Worm (Caenorhabditis elegans) whole organism, young adult: ENCODE data around the gene gspd-1.
A peak's percentile ranks its signal among the peaks of the same experiment; 100 is the strongest.

ENCODE experiments used
- B0035.1 ChIP-seq: sonication (generic microtip); optimal IDR thresholded peaks from 2 replicates; lab custom pipeline; 2016; ENCODE audit warnings: missing genetic modification characterization, mild to moderate bottlenecking, missing compliant biosample characterization, missing genotype, missing genetic modification reagents
- B0336.3 ChIP-seq: fragments of 200-800 bp; sonication (Bioruptor generic); IDR thresholded peaks from 2 replicates; pipeline ENCODE4 v1.3.6; 2022; ENCODE audit warnings: missing genetic modification characterization, missing compliant biosample characterization
- C17E4.6 ChIP-seq: fragments of 200-800 bp; sonication (Bioruptor generic); IDR thresholded peaks from 2 replicates; pipeline ENCODE4 v1.3.6; 2022; ENCODE audit warnings: missing genetic modification reagents, missing genetic modification characterization, missing compliant biosample characterization
- D2030.7 ChIP-seq: fragments of 200-800 bp; sonication (Bioruptor generic); IDR thresholded peaks from 2 replicates; pipeline ENCODE4 v1.3.6; 2022; ENCODE audit warnings: missing genetic modification reagents, missing genetic modification characterization, missing compliant biosample characterization
- F39B2.1 ChIP-seq: fragments of 200-800 bp; sonication (Bioruptor generic); IDR thresholded peaks from 2 replicates; pipeline ENCODE4 v1.3.6; 2022; ENCODE audit warnings: missing genetic modification reagents, missing genetic modification characterization, missing compliant biosample characterization
- F49E8.2 ChIP-seq: sonication (generic microtip); optimal IDR thresholded peaks from 3 replicates; lab custom pipeline; 2017; ENCODE audit warnings: missing genetic modification characterization, mild to moderate bottlenecking, missing compliant biosample characterization, antibody characterized with exemption, moderate library complexity; ENCODE audit not compliant: insufficient read depth
- F57A8.1 ChIP-seq: fragments of 200-800 bp; sonication (Bioruptor generic); optimal IDR thresholded peaks from 2 replicates; lab custom pipeline; 2018; ENCODE audit warnings: mild to moderate bottlenecking, missing genetic modification characterization, moderate library complexity, missing compliant biosample characterization
- F57C9.4 ChIP-seq: sonication (generic microtip); optimal IDR thresholded peaks from 2 replicates; lab custom pipeline; 2017; ENCODE audit warnings: mild to moderate bottlenecking, missing genetic modification characterization, missing compliant biosample characterization
- T07F8.4 ChIP-seq: sonication (generic microtip); optimal IDR thresholded peaks from 2 replicates; lab custom pipeline; 2016; ENCODE audit warnings: mild to moderate bottlenecking, missing genetic modification characterization, moderate library complexity, missing compliant biosample characterization
- T26A5.8 ChIP-seq: sonication (generic microtip); optimal IDR thresholded peaks from 2 replicates; lab custom pipeline; 2016; ENCODE audit warnings: missing genetic modification characterization, missing compliant biosample characterization
- Y53F4B.3 ChIP-seq: fragments of 200-800 bp; sonication (Bioruptor generic); IDR thresholded peaks from 2 replicates; pipeline ENCODE4 v1.3.6; 2022; ENCODE audit warnings: missing genetic modification reagents, missing genetic modification characterization, missing compliant biosample characterization
- Y79H2A.3 ChIP-seq: fragments of 200-800 bp; sonication (Bioruptor generic); conservative IDR thresholded peaks from 2 replicates; pipeline ENCODE4 v1.3.6; 2022; ENCODE audit warnings: missing genetic modification reagents, missing genetic modification characterization, missing compliant biosample characterization
- Y95B8A.8 ChIP-seq: fragments of 200-800 bp; sonication (Bioruptor generic); IDR thresholded peaks from 2 replicates; pipeline ENCODE4 v1.3.6; 2022; ENCODE audit warnings: missing genetic modification reagents, missing genetic modification characterization, missing compliant biosample characterization
- akir-1 ChIP-seq: fragments of 200-800 bp; sonication (Bioruptor generic); optimal IDR thresholded peaks from 2 replicates; lab custom pipeline; 2018; ENCODE audit warnings: mild to moderate bottlenecking, missing genetic modification characterization, moderate library complexity, missing compliant biosample characterization
- aptf-3 ChIP-seq: fragments of 200-800 bp; sonication (Bioruptor generic); IDR thresholded peaks from 2 replicates; pipeline ENCODE4 v1.3.6; 2022; ENCODE audit warnings: missing genetic modification characterization, missing compliant biosample characterization
- attf-6 ChIP-seq: fragments of 200-800 bp; sonication (Bioruptor generic); IDR thresholded peaks from 2 replicates; pipeline ENCODE4 v1.3.6; 2022; ENCODE audit warnings: missing genetic modification reagents, missing genetic modification characterization, missing compliant biosample characterization
- ccch-3 ChIP-seq: fragments of 200-800 bp; sonication (Bioruptor generic); optimal IDR thresholded peaks from 2 replicates; lab custom pipeline; 2018; ENCODE audit warnings: mild to moderate bottlenecking, missing genetic modification characterization, missing compliant biosample characterization
- cebp-2 ChIP-seq: fragments of 200-800 bp; sonication (Bioruptor generic); IDR thresholded peaks from 2 replicates; pipeline ENCODE4 v1.3.6; 2022; ENCODE audit warnings: missing genetic modification characterization, missing compliant biosample characterization
- ceh-27 ChIP-seq: fragments of 200-800 bp; sonication (Bioruptor generic); optimal IDR thresholded peaks from 2 replicates; lab custom pipeline; 2018; ENCODE audit warnings: mild to moderate bottlenecking, missing genetic modification characterization, moderate library complexity, missing compliant biosample characterization
- ceh-58 ChIP-seq: fragments of 200-800 bp; sonication (Bioruptor generic); IDR thresholded peaks from 2 replicates; pipeline ENCODE4 v1.3.6; 2022; ENCODE audit warnings: missing genetic modification characterization, missing compliant biosample characterization
- ceh-91 ChIP-seq: fragments of 200-800 bp; sonication (Bioruptor generic); IDR thresholded peaks from 2 replicates; pipeline ENCODE4 v1.3.6; 2022; ENCODE audit warnings: missing genetic modification reagents, missing genetic modification characterization, missing compliant biosample characterization
- egl-44 ChIP-seq: fragments of 200-800 bp; sonication (Bioruptor generic); IDR thresholded peaks from 2 replicates; pipeline ENCODE4 v1.3.6; 2022; ENCODE audit warnings: missing genetic modification reagents, missing genetic modification characterization, missing compliant biosample characterization
- ekl-4 ChIP-seq: fragments of 200-800 bp; sonication (Bioruptor generic); IDR thresholded peaks from 2 replicates; pipeline ENCODE4 v1.3.6; 2022; ENCODE audit warnings: missing genetic modification reagents, missing genetic modification characterization, missing compliant biosample characterization
- ets-4 ChIP-seq: fragments of 200-800 bp; sonication (Bioruptor generic); optimal IDR thresholded peaks from 2 replicates; lab custom pipeline; 2018; ENCODE audit warnings: mild to moderate bottlenecking, missing genetic modification characterization, missing compliant biosample characterization
- him-1 ChIP-seq: sonication (generic microtip); optimal IDR thresholded peaks from 2 replicates; lab custom pipeline; 2016; ENCODE audit warnings: missing genotype, missing genetic modification reagents, missing genetic modification characterization, missing compliant biosample characterization
- hrde-1 ChIP-seq: sonication (generic microtip); optimal IDR thresholded peaks from 2 replicates; lab custom pipeline; 2016; ENCODE audit warnings: missing genetic modification characterization, mild to moderate bottlenecking, missing compliant biosample characterization, moderate library complexity, missing genotype, missing genetic modification reagents, borderline replicate concordance
- hsf-1 ChIP-seq: fragments of 200-800 bp; sonication (Bioruptor generic); IDR thresholded peaks from 2 replicates; pipeline ENCODE4 v1.3.6; 2022; ENCODE audit warnings: missing genetic modification reagents, missing genetic modification characterization, missing compliant biosample characterization
- lsl-1 ChIP-seq: fragments of 200-800 bp; sonication (Bioruptor generic); optimal IDR thresholded peaks from 2 replicates; lab custom pipeline; 2018; ENCODE audit warnings: mild to moderate bottlenecking, missing genetic modification characterization, moderate library complexity, missing compliant biosample characterization
- madf-10 ChIP-seq: sonication (generic microtip); optimal IDR thresholded peaks from 2 replicates; lab custom pipeline; 2016; ENCODE audit warnings: mild to moderate bottlenecking, missing genetic modification characterization, missing compliant biosample characterization
- madf-3 ChIP-seq: fragments of 200-800 bp; sonication (Bioruptor generic); IDR thresholded peaks from 2 replicates; pipeline ENCODE4 v1.3.6; 2022; ENCODE audit warnings: missing genetic modification reagents, missing genetic modification characterization, missing compliant biosample characterization
- madf-6 ChIP-seq: fragments of 200-800 bp; sonication (Bioruptor generic); IDR thresholded peaks from 2 replicates; pipeline ENCODE4 v1.3.6; 2022; ENCODE audit warnings: missing genetic modification reagents, missing genetic modification characterization, missing compliant biosample characterization
- mcd-1 ChIP-seq: fragments of 200-800 bp; sonication (Bioruptor generic); IDR thresholded peaks from 2 replicates; pipeline ENCODE4 v1.3.6; 2022; ENCODE audit warnings: missing genetic modification reagents, missing genetic modification characterization, missing compliant biosample characterization
- mel-28 ChIP-seq: sonication (generic microtip); optimal IDR thresholded peaks from 2 replicates; lab custom pipeline; 2016; ENCODE audit warnings: borderline replicate concordance, mild to moderate bottlenecking, missing genetic modification characterization, missing compliant biosample characterization
- mes-4 ChIP-seq: sonication (generic microtip); optimal IDR thresholded peaks from 2 replicates; lab custom pipeline; 2016; ENCODE audit warnings: missing genotype, missing genetic modification characterization, missing compliant biosample characterization
- nfya-1 ChIP-seq: sonication (generic microtip); optimal IDR thresholded peaks from 2 replicates; lab custom pipeline; 2017; ENCODE audit warnings: antibody characterized with exemption, missing compliant biosample characterization, missing genetic modification characterization, borderline replicate concordance; ENCODE audit not compliant: insufficient read depth
- nhr-120 ChIP-seq: fragments of 200-800 bp; sonication (Bioruptor generic); IDR thresholded peaks from 2 replicates; pipeline ENCODE4 v1.3.6; 2022; ENCODE audit warnings: missing genetic modification characterization, missing compliant biosample characterization
- nhr-90 ChIP-seq: sonication (generic microtip); optimal IDR thresholded peaks from 2 replicates; lab custom pipeline; 2016; ENCODE audit warnings: missing genotype, mild to moderate bottlenecking, missing genetic modification characterization, missing compliant biosample characterization
- pbrm-1 ChIP-seq: fragments of 200-800 bp; sonication (Bioruptor generic); IDR thresholded peaks from 2 replicates; pipeline ENCODE4 v1.3.6; 2022; ENCODE audit warnings: missing genetic modification reagents, missing genetic modification characterization, missing compliant biosample characterization
- rcor-1 ChIP-seq: fragments of 200-800 bp; sonication (Bioruptor generic); IDR thresholded peaks from 2 replicates; pipeline ENCODE4 v1.3.6; 2022; ENCODE audit warnings: missing genetic modification reagents, missing genetic modification characterization, missing compliant biosample characterization
- rec-8 ChIP-seq, 2 experiments: sonication (generic microtip); optimal IDR thresholded peaks; 2 replicates each; lab custom pipeline; 2016; ENCODE audit warnings: mild to moderate bottlenecking in 2 of 2, missing genetic modification characterization in 2 of 2, missing genetic modification reagents in 2 of 2, missing genotype in 2 of 2, missing biosample characterization in 1 of 2, missing compliant biosample characterization in 1 of 2, moderate library complexity in 1 of 2
- sdz-38 ChIP-seq: sonication (generic microtip); optimal IDR thresholded peaks from 2 replicates; lab custom pipeline; 2016; ENCODE audit warnings: missing genotype, missing genetic modification characterization, missing compliant biosample characterization
- snpc-3.4 ChIP-seq: sonication (generic microtip); optimal IDR thresholded peaks from 2 replicates; lab custom pipeline; 2017; ENCODE audit warnings: missing genetic modification characterization, mild to moderate bottlenecking, missing compliant biosample characterization, antibody characterized with exemption, moderate library complexity, missing genotype, missing genetic modification reagents
- snpc-4 ChIP-seq, 5 experiments: fragments of 150-350 bp in 1 of 5; sonication (generic microtip) in 4 of 5; optimal IDR thresholded peaks; 2 replicates each; lab custom pipeline; 2014 to 2018; ENCODE audit warnings: missing genetic modification characterization in 5 of 5, missing biosample characterization in 3 of 5, antibody characterized with exemption in 2 of 5, mild to moderate bottlenecking in 2 of 5, missing compliant biosample characterization in 2 of 5, missing genotype in 2 of 5, moderate library complexity in 2 of 5, missing genetic modification reagents in 1 of 5
- sptf-2 ChIP-seq: fragments of 200-800 bp; sonication (Bioruptor generic); optimal IDR thresholded peaks from 2 replicates; lab custom pipeline; 2018; ENCODE audit warnings: mild to moderate bottlenecking, missing genetic modification characterization, missing compliant biosample characterization
- ztf-18 ChIP-seq: sonication (generic microtip); optimal IDR thresholded peaks from 2 replicates; lab custom pipeline; 2016; ENCODE audit warnings: missing genotype, mild to moderate bottlenecking, missing genetic modification characterization, missing compliant biosample characterization
- ztf-25 ChIP-seq: fragments of 200-800 bp; sonication (Bioruptor generic); IDR thresholded peaks from 2 replicates; pipeline ENCODE4 v1.3.6; 2022; ENCODE audit warnings: missing genetic modification reagents, missing genetic modification characterization, missing compliant biosample characterization
- ztf-6 ChIP-seq: fragments of 200-800 bp; sonication (Bioruptor generic); IDR thresholded peaks from 2 replicates; pipeline ENCODE4 v1.3.6; 2022; ENCODE audit warnings: missing genetic modification reagents, missing genetic modification characterization, missing compliant biosample characterization

The gspd-1 gene

DNA sequence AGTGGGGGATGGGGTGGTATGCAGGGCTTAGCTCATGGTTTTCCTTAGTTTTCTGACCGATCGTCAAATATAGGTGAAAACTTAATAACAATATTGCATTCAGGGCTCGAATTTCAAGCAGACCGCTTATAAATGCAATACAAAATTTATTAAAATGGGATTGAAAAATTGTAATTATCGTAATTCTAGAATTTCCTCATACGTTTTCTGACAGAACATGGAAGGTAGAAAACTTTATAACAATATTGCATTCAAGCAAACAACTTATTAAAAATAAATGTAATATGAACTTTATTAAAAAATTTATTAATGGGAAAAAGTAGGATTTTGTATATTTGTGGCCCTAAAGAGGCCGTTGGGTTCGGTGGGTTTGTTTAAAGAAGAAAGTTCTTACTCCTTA is 6.4 kb downstream of the gspd-1 start (continued):
- TF ChIP-seq rec-8 (tag; optimal IDR thresholded peaks at IDR 0.05; lab: Kevin White, UChicago): no peak
- TF ChIP-seq T07F8.4: no peak
- TF ChIP-seq ceh-27 (GFP tag; lab: Kevin White, UChicago): no peak
- TF ChIP-seq ztf-6 (GFP tag; lab: Robert Waterston, UW): no peak
- TF ChIP-seq snpc-3.4 (tag; lab: Kevin White, UChicago): peak; percentile 7
- TF ChIP-seq D2030.7: peak; percentile 38
- no peak for TF ChIP-seq F57C9.4
- peak; percentile 56; the same call in 1 of the 2 replicates for TF ChIP-seq Y79H2A.3
- peak; percentile 65; the same call in 1 of the 2 replicates for TF ChIP-seq egl-44 (GFP tag; lab: Robert Waterston, UW)
- TF ChIP-seq snpc-4 (GFP tag; optimal IDR thresholded peaks at IDR 0.05; lab: Kevin White, UChicago): no peak
- peak in 1 of 4 experiments; percentile 25 for TF ChIP-seq snpc-4 (tag; optimal IDR thresholded peaks at IDR 0.05; lab: Kevin White, UChicago)
- TF ChIP-seq nhr-90: no peak
- peak; percentile 4 for TF ChIP-seq F49E8.2 (tag; lab: Kevin White, UChicago)
- no peak for TF ChIP-seq akir-1 (GFP tag; lab: Kevin White, UChicago)
- TF ChIP-seq Y53F4B.3 (GFP tag; lab: Robert Waterston, UW): no peak
- no peak for TF ChIP-seq B0336.3 (GFP tag; lab: Robert Waterston, UW)
- TF ChIP-seq F39B2.1: 0 out of 2 replicates have a peak, but pooled peaks have one; percentile 17
- no peak for TF ChIP-seq ztf-18 (tag; lab: Kevin White, UChicago)
- TF ChIP-seq him-1 (tag; lab: Kevin White, UChicago): peak; percentile 74
- peak; percentile 61; the same call in 1 of the 2 replicates for TF ChIP-seq hsf-1
- TF ChIP-seq ets-4 (GFP tag; lab: Kevin White, UChicago): no peak
- no peak for TF ChIP-seq madf-10
- TF ChIP-seq madf-6 (GFP tag; lab: Robert Waterston, UW): peak; percentile 64
- no peak for TF ChIP-seq B0035.1
- TF ChIP-seq T26A5.8: no peak
- TF ChIP-seq hrde-1 (tag; lab: Kevin White, UChicago): peak; percentile 82
- TF ChIP-seq Y95B8A.8 (GFP tag; lab: Robert Waterston, UW): peak; percentile 59; the same call in 1 of the 2 replicates
- no peak for TF ChIP-seq ccch-3 (GFP tag; lab: Kevin White, UChicago)
- no peak for TF ChIP-seq cebp-2 (GFP tag; lab: Robert Waterston, UW)
- TF ChIP-seq pbrm-1: 0 out of 2 replicates have a peak, but pooled peaks have one; percentile 16
- TF ChIP-seq ekl-4 (GFP tag; lab: Robert Waterston, UW): peak; percentile 79
- TF ChIP-seq nfya-1 (tag; lab: Kevin White, UChicago): no peak
- no peak for TF ChIP-seq sptf-2
- no peak for TF ChIP-seq sdz-38 (tag; lab: Kevin White, UChicago)
- TF ChIP-seq attf-6 (GFP tag; lab: Robert Waterston, UW): peak; percentile 71; the same call in 1 of the 2 replicates
- no peak for TF ChIP-seq F57A8.1 (GFP tag; lab: Kevin White, UChicago)
- TF ChIP-seq C17E4.6 (GFP tag; lab: Robert Waterston, UW): 0 out of 2 replicates have a peak, but pooled peaks have one; percentile 7
- TF ChIP-seq ceh-91 (GFP tag; lab: Robert Waterston, UW): no peak
- TF ChIP-seq lsl-1 (GFP tag; lab: Kevin White, UChicago): no peak
- 0 out of 2 replicates have a peak, but pooled peaks have one; percentile 18 for TF ChIP-seq mcd-1 (GFP tag; lab: Robert Waterston, UW)
- no peak for TF ChIP-seq aptf-3 (GFP tag; lab: Robert Waterston, UW)
- TF ChIP-seq nhr-120 (GFP tag; lab: Robert Waterston, UW): no peak
- TF ChIP-seq ztf-25 (GFP tag; lab: Robert Waterston, UW): 0 out of 2 replicates have a peak, but pooled peaks have one; percentile 43
- TF ChIP-seq rcor-1 (GFP tag; lab: Robert Waterston, UW): peak; percentile 68
- TF ChIP-seq madf-3: no peak
- no peak for TF ChIP-seq mel-28 (tag; lab: Kevin White, UChicago)
- TF ChIP-seq ceh-58: no peak
- peak; percentile 26 for TF ChIP-seq mes-4
